Fruit fly (Drosophila melanogaster) whole organism, embryonic: ENCODE data around the gene asl.
A peak's percentile ranks its signal among the peaks of the same experiment; 100 is the strongest.

Experiments
- Bdp1 ChIP-seq: fragments of 200-800 bp; sonication (Bioruptor generic); optimal IDR thresholded peaks from 3 replicates; lab custom pipeline; 2016; ENCODE audit warnings: missing biosample characterization, missing genetic modification characterization
- Bgb ChIP-seq: fragments of 200-800 bp; sonication (Bioruptor generic); IDR thresholded peaks from 2 replicates; pipeline ENCODE4 v1.3.6; 2022; ENCODE audit warnings: missing biosample characterization, missing genetic modification characterization; ENCODE audit not compliant: partially characterized antibody
- CG10147 ChIP-seq: fragments of 200-800 bp; sonication (Bioruptor generic); optimal IDR thresholded peaks from 2 replicates; lab custom pipeline; 2019; ENCODE audit warnings: missing biosample characterization, mild to moderate bottlenecking, missing genetic modification characterization, moderate library complexity
- CG10209 ChIP-seq: fragments of 200-800 bp; sonication (Bioruptor generic); optimal IDR thresholded peaks from 3 replicates; lab custom pipeline; 2017; ENCODE audit warnings: missing biosample characterization, mild to moderate bottlenecking, missing genetic modification characterization, missing genetic modification reagents
- CG11723 ChIP-seq: fragments of 200-800 bp; sonication (Bioruptor generic); optimal IDR thresholded peaks from 2 replicates; lab custom pipeline; 2017; ENCODE audit warnings: missing biosample characterization, mild to moderate bottlenecking, missing genetic modification characterization
- CG14014 ChIP-seq: fragments of 200-800 bp; sonication (Bioruptor generic); IDR thresholded peaks from 2 replicates; pipeline ENCODE4 v1.3.6; 2022; ENCODE audit warnings: missing biosample characterization, missing genetic modification characterization
- CG14965 ChIP-seq: fragments of 200-800 bp; sonication (Bioruptor generic); optimal IDR thresholded peaks from 2 replicates; lab custom pipeline; 2016; ENCODE audit warnings: missing biosample characterization, missing genetic modification characterization, borderline replicate concordance
- CG15011 ChIP-seq: fragments of 200-800 bp; sonication (Bioruptor generic); optimal IDR thresholded peaks from 3 replicates; lab custom pipeline; 2018; ENCODE audit warnings: missing biosample characterization, mild to moderate bottlenecking, missing genetic modification characterization
- CG17568 ChIP-seq: fragments of 200-800 bp; sonication (Bioruptor generic); optimal IDR thresholded peaks from 2 replicates; lab custom pipeline; 2018; ENCODE audit warnings: missing biosample characterization, mild to moderate bottlenecking, missing genetic modification characterization, moderate library complexity
- CG30431 ChIP-seq: fragments of 200-800 bp; sonication (Bioruptor generic); optimal IDR thresholded peaks from 2 replicates; lab custom pipeline; 2017; ENCODE audit warnings: missing biosample characterization, missing genetic modification characterization
- CG32532 ChIP-seq: fragments of 200-800 bp; sonication (Bioruptor generic); IDR thresholded peaks from 2 replicates; pipeline ENCODE4 v1.3.6; 2022; ENCODE audit warnings: missing biosample characterization, missing genetic modification characterization
- CG3995 ChIP-seq: fragments of 200-800 bp; sonication (Bioruptor generic); optimal IDR thresholded peaks from 3 replicates; lab custom pipeline; 2016; ENCODE audit warnings: missing biosample characterization, missing genetic modification characterization
- CG6254 ChIP-seq: fragments of 200-800 bp; sonication (Bioruptor generic); optimal IDR thresholded peaks from 3 replicates; lab custom pipeline; 2017; ENCODE audit warnings: mild to moderate bottlenecking, missing biosample characterization, missing genetic modification reagents, missing genetic modification characterization
- CG6683 ChIP-seq: fragments of 200-800 bp; sonication (Bioruptor generic); optimal IDR thresholded peaks from 2 replicates; lab custom pipeline; 2017; ENCODE audit warnings: missing biosample characterization, mild to moderate bottlenecking, missing genetic modification characterization, missing genetic modification reagents
- CG8478 ChIP-seq: fragments of >200 bp; optimal IDR thresholded peaks from 2 replicates; lab custom pipeline; 2018
- CG8765 ChIP-seq: fragments of 200-800 bp; sonication (Bioruptor generic); IDR thresholded peaks from 2 replicates; pipeline ENCODE4 v1.3.6; 2022; ENCODE audit warnings: missing biosample characterization, missing genetic modification characterization
- D19A ChIP-seq: fragments of 200-800 bp; optimal IDR thresholded peaks from 3 replicates; lab custom pipeline; 2019; ENCODE audit warnings: missing biosample characterization, mild to moderate bottlenecking, missing genetic modification characterization, moderate library complexity
- Deaf1 ChIP-seq: fragments of 200-800 bp; optimal IDR thresholded peaks from 3 replicates; lab custom pipeline; 2019; ENCODE audit warnings: missing biosample characterization, mild to moderate bottlenecking, missing genetic modification characterization, moderate library complexity
- Gug ChIP-seq: fragments of 200-800 bp; sonication (Bioruptor generic); IDR thresholded peaks from 4 replicates; pipeline ENCODE4 v1.3.6; 2022; ENCODE audit warnings: missing biosample characterization, missing genetic modification characterization
- Hmr ChIP-seq: fragments of 200-800 bp; sonication (Bioruptor generic); optimal IDR thresholded peaks from 3 replicates; lab custom pipeline; 2017; ENCODE audit warnings: mild to moderate bottlenecking, missing biosample characterization, missing genetic modification reagents, missing genetic modification characterization
- Hr3 ChIP-seq: fragments of 200-800 bp; sonication (Bioruptor generic); optimal IDR thresholded peaks from 3 replicates; lab custom pipeline; 2016; ENCODE audit warnings: missing biosample characterization, missing genetic modification characterization
- Meics ChIP-seq: fragments of 200-800 bp; sonication (Bioruptor generic); optimal IDR thresholded peaks from 2 replicates; lab custom pipeline; 2017; ENCODE audit warnings: missing biosample characterization, mild to moderate bottlenecking, missing genetic modification characterization
- NC2β ChIP-seq: fragments of 200-800 bp; sonication (Bioruptor generic); optimal IDR thresholded peaks from 2 replicates; lab custom pipeline; 2016; ENCODE audit warnings: missing biosample characterization, missing genetic modification characterization
- Side ChIP-seq: fragments of 200-800 bp; sonication (Bioruptor generic); optimal IDR thresholded peaks from 2 replicates; lab custom pipeline; 2016; ENCODE audit warnings: missing biosample characterization, missing genetic modification characterization
- al ChIP-seq: fragments of 200-800 bp; sonication (Bioruptor generic); IDR thresholded peaks from 2 replicates; pipeline ENCODE4 v1.3.6; 2022; ENCODE audit warnings: missing biosample characterization, missing genetic modification characterization
- ap ChIP-seq: fragments of 200-800 bp; sonication (Bioruptor generic); IDR thresholded peaks from 2 replicates; pipeline ENCODE4 v1.3.6; 2022; ENCODE audit warnings: missing biosample characterization, missing genetic modification characterization
- ara ChIP-seq: fragments of 200-800 bp; sonication (Bioruptor generic); IDR thresholded peaks from 2 replicates; pipeline ENCODE4 v1.3.6; 2022; ENCODE audit warnings: missing biosample characterization, missing genetic modification characterization
- cg ChIP-seq: fragments of 200-800 bp; sonication (Bioruptor generic); optimal IDR thresholded peaks from 3 replicates; lab custom pipeline; 2019; ENCODE audit warnings: missing biosample characterization, mild to moderate bottlenecking, missing genetic modification characterization, moderate library complexity
- chinmo ChIP-seq: fragments of 200-800 bp; sonication (Bioruptor generic); IDR thresholded peaks from 4 replicates; pipeline ENCODE4 v1.3.6; 2022; ENCODE audit warnings: missing biosample characterization, missing genetic modification characterization; ENCODE audit not compliant: partially characterized antibody
- emc ChIP-seq: fragments of 200-800 bp; sonication (Bioruptor generic); optimal IDR thresholded peaks from 2 replicates; lab custom pipeline; 2016; ENCODE audit warnings: missing biosample characterization, missing genetic modification characterization
- fd96Cb ChIP-seq: fragments of 200-800 bp; sonication (Bioruptor generic); optimal IDR thresholded peaks from 2 replicates; lab custom pipeline; 2018; ENCODE audit warnings: missing biosample characterization, mild to moderate bottlenecking, missing genetic modification characterization, moderate library complexity
- gsb ChIP-seq: fragments of 200-800 bp; sonication (Bioruptor generic); IDR thresholded peaks from 2 replicates; pipeline ENCODE4 v1.3.6; 2022; ENCODE audit warnings: missing biosample characterization, missing genetic modification characterization
- hb ChIP-seq: fragments of 200-800 bp; sonication (Bioruptor generic); IDR thresholded peaks from 3 replicates; pipeline ENCODE4 v1.3.6; 2022; ENCODE audit warnings: missing biosample characterization, missing genetic modification characterization; ENCODE audit not compliant: partially characterized antibody
- hbn ChIP-seq: fragments of 200-800 bp; sonication (Bioruptor generic); IDR thresholded peaks from 2 replicates; pipeline ENCODE4 v1.3.6; 2022; ENCODE audit warnings: missing biosample characterization, missing genetic modification characterization; ENCODE audit not compliant: partially characterized antibody
- jigr1 ChIP-seq: fragments of 200-800 bp; sonication (Bioruptor generic); IDR thresholded peaks from 3 replicates; pipeline ENCODE4 v1.3.6; 2022; ENCODE audit warnings: missing biosample characterization, missing genetic modification characterization
- lov ChIP-seq, 2 experiments: fragments of 200-800 bp in 1 of 2; fragments of >200 bp in 1 of 2; sonication (Bioruptor generic) in 1 of 2; IDR thresholded peaks in 1 of 2; optimal IDR thresholded peaks in 1 of 2; 2 replicates in 1 of 2; 3 replicates in 1 of 2; pipeline versions ENCODE4 v1.3.6 to Lab custom; 2017 to 2022; ENCODE audit warnings: missing biosample characterization in 1 of 2, missing genetic modification characterization in 1 of 2
- nerfin-1 ChIP-seq: fragments of 200-800 bp; sonication (Bioruptor generic); optimal IDR thresholded peaks from 3 replicates; lab custom pipeline; 2019; ENCODE audit warnings: missing biosample characterization, mild to moderate bottlenecking, missing genetic modification characterization, moderate library complexity
- peb ChIP-seq: fragments of 200-800 bp; sonication (Bioruptor generic); IDR thresholded peaks from 2 replicates; pipeline ENCODE4 v1.3.6; 2022; ENCODE audit warnings: missing biosample characterization, missing genetic modification characterization
- pfk ChIP-seq: fragments of 200-800 bp; sonication (Bioruptor generic); optimal IDR thresholded peaks from 2 replicates; lab custom pipeline; 2018; ENCODE audit warnings: missing biosample characterization, mild to moderate bottlenecking, missing genetic modification characterization, moderate library complexity
- pnt ChIP-seq: fragments of 200-800 bp; sonication (Bioruptor generic); optimal IDR thresholded peaks from 3 replicates; lab custom pipeline; 2016; ENCODE audit warnings: missing biosample characterization, missing genetic modification characterization
- sc ChIP-seq, 3 experiments: fragments of >200 bp in 2 of 3; fragments of 200-800 bp in 1 of 3; sonication (Bioruptor generic) in 1 of 3; optimal IDR thresholded peaks; 2 replicates in 2 of 3; 3 replicates in 1 of 3; lab custom pipeline; 2017; ENCODE audit warnings: mild to moderate bottlenecking in 1 of 3, missing biosample characterization in 1 of 3, missing genetic modification characterization in 1 of 3, missing genetic modification reagents in 1 of 3
- slou ChIP-seq: fragments of 200-800 bp; sonication (Bioruptor generic); optimal IDR thresholded peaks from 3 replicates; lab custom pipeline; 2016; ENCODE audit warnings: missing biosample characterization, missing genetic modification characterization
- sna ChIP-seq: fragments of 200-800 bp; sonication (Bioruptor generic); IDR thresholded peaks from 2 replicates; pipeline ENCODE4 v1.3.6; 2022; ENCODE audit warnings: missing biosample characterization, missing genetic modification characterization; ENCODE audit not compliant: partially characterized antibody
- sr ChIP-seq: fragments of 200-800 bp; sonication (Bioruptor generic); IDR thresholded peaks from 3 replicates; pipeline ENCODE4 v1.3.6; 2022; ENCODE audit warnings: missing biosample characterization, missing genetic modification characterization
- stwl ChIP-seq: fragments of 200-800 bp; sonication (Bioruptor generic); optimal IDR thresholded peaks from 3 replicates; lab custom pipeline; 2018; ENCODE audit warnings: missing biosample characterization, mild to moderate bottlenecking, missing genetic modification characterization, moderate library complexity
- tin ChIP-seq: fragments of 200-800 bp; sonication (Bioruptor generic); optimal IDR thresholded peaks from 3 replicates; lab custom pipeline; 2016; ENCODE audit warnings: missing biosample characterization, missing genetic modification characterization
- unpg ChIP-seq: fragments of 200-800 bp; sonication (Bioruptor generic); optimal IDR thresholded peaks from 3 replicates; lab custom pipeline; 2018; ENCODE audit warnings: missing biosample characterization, mild to moderate bottlenecking, missing genetic modification characterization, moderate library complexity
- wdn ChIP-seq: fragments of 200-800 bp; sonication (Bioruptor generic); IDR thresholded peaks from 2 replicates; pipeline ENCODE4 v1.3.6; 2022; ENCODE audit warnings: missing biosample characterization, missing genetic modification characterization

asl gene

DNA sequence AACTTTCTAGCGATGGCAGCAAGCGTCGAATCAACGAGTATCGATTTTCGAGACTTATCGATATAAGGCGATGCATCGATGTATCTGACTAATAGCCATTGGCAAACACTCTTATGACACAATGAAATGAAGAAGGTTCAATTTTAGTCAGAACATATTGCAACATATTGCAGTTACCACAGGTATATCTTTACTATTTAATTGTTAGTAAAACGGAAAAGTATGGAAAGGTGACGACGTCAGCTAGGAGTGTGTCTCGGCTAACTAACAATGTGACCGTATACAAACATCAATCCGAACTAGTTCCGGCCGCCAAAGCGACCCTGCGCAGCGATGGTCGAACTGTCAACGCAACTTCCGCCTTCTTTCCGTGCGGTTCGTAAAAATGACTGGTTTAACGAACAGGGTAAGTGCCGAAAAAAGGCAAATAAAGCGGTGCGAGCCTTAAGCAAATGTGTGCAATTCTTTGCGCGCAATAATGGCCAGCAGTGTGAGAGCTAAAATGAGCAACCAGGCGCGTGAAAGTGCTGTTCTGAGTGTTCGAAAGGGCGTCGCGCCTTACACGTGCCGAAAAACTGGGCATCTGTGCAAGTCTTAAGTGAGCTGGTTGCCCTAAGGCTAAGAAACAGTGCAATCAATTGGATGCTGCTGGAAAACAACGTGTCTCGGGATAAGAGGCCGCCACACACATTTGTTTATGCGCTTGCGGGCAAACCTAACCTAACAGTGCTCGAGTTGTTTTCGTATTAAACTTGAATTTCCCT, 18.0 kb upstream of the asl start, which contains the start of the genes Dph4, Spec2 and RpL13A (continued):
- TF ChIP-seq CG8765 (GFP tag; lab: Robert Waterston, UW) (no peak), Hr3 (GFP tag; lab: Kevin White, UChicago) (peak; percentile 73), NC2β (GFP tag; lab: Kevin White, UChicago) (peak; percentile 99), jigr1 (GFP tag; lab: Robert Waterston, UW) (no peak), peb (GFP tag; lab: Robert Waterston, UW) (no peak), unpg (peak; percentile 87), CG30431 (peak; percentile 86), emc (peak; percentile 93), Bdp1 (GFP tag; lab: Kevin White, UChicago) (peak; percentile 88), hbn (GFP tag; lab: Robert Waterston, UW) (no peak), CG14965 (GFP tag; lab: Kevin White, UChicago) (peak; percentile 83), CG8478 (lab: Kevin White, UChicago) (peak; percentile 69), Gug (no peak), fd96Cb (tag; lab: Kevin White, UChicago) (peak; percentile 69), CG15011 (GFP tag; lab: Kevin White, UChicago) (peak; percentile 91), CG32532 (GFP tag; lab: Robert Waterston, UW) (no peak), sc (optimal IDR thresholded peaks at IDR 0.05; lab: Kevin White, UChicago) (no peak), sc (GFP tag; optimal IDR thresholded peaks at IDR 0.05; lab: Kevin White, UChicago) (peak; percentile 86), D19A (peak; percentile 61), al (GFP tag; lab: Robert Waterston, UW) (no peak), tin (GFP tag; lab: Kevin White, UChicago) (peak; percentile 85), CG6683 (GFP tag; lab: Kevin White, UChicago) (peak; percentile 89), ara (GFP tag; lab: Robert Waterston, UW) (no peak), CG11723 (GFP tag; lab: Kevin White, UChicago) (peak; percentile 93), CG17568 (GFP tag; lab: Kevin White, UChicago) (peak; percentile 88), CG10209 (GFP tag; lab: Kevin White, UChicago) (peak; percentile 94), Side (GFP tag; lab: Kevin White, UChicago) (peak; percentile 96), ap (no peak), hb (GFP tag; lab: Robert Waterston, UW) (no peak), Deaf1 (peak; percentile 69), stwl (tag; lab: Kevin White, UChicago) (peak; percentile 75), lov (optimal IDR thresholded peaks at IDR 0.05; lab: Kevin White, UChicago) (no peak), lov (GFP tag; IDR thresholded peaks at IDR 0.05; lab: Robert Waterston, UW) (no peak), CG3995 (peak; percentile 83), Bgb (GFP tag; lab: Robert Waterston, UW) (no peak), sna (no peak), CG6254 (GFP tag; lab: Kevin White, UChicago) (peak; percentile 77), CG14014 (GFP tag; lab: Robert Waterston, UW) (no peak), slou (peak; percentile 88), sr (GFP tag; lab: Robert Waterston, UW) (no peak), Meics (GFP tag; lab: Kevin White, UChicago) (peak; percentile 97), Hmr (GFP tag; lab: Kevin White, UChicago) (peak; percentile 98), cg (GFP tag; lab: Kevin White, UChicago) (no peak), nerfin-1 (tag; lab: Kevin White, UChicago) (peak; percentile 89), gsb (GFP tag; lab: Robert Waterston, UW) (no peak), pnt (GFP tag; lab: Kevin White, UChicago) (peak; percentile 54), CG10147 (peak; percentile 87), pfk (peak; percentile 84), wdn (GFP tag; lab: Robert Waterston, UW) (no peak), chinmo (no peak)
